Fruit fly (Drosophila melanogaster): ENCODE data around the gene Galphaf.
A peak's percentile ranks its signal among the peaks of the same experiment; 100 is the strongest.

The Galphaf gene

dm6 chr3L:16647578-16648113, 20.1 kb downstream of the Galphaf start, which contains the start of gene Abl (continued):
- TF ChIP-seq prd (optimal IDR thresholded peaks at IDR 0.05) (no peak), prd (GFP tag; IDR thresholded peaks at IDR 0.05) (0 out of 3 replicates have a peak, but pooled peaks have one; percentile 10), lbe (GFP tag; optimal IDR thresholded peaks at IDR 0.05) (peak; percentile 74), CG3407 (GFP tag; optimal IDR thresholded peaks at IDR 0.05) (peak; percentile 45), yki (optimal IDR thresholded peaks at IDR 0.05) (no peak), mam (GFP tag; optimal IDR thresholded peaks at IDR 0.05) (peak; percentile 82), ftz-f1 (GFP tag; optimal IDR thresholded peaks at IDR 0.05) (peak; percentile 72), Oli (tag; optimal IDR thresholded peaks at IDR 0.05) (no peak), Gsc (GFP tag; IDR thresholded peaks at IDR 0.05) (no peak), en (GFP tag; optimal IDR thresholded peaks at IDR 0.05) (peak; percentile 32), CG12299 (tag; optimal IDR thresholded peaks at IDR 0.05) (peak; percentile 69), CG11093 (GFP tag; IDR thresholded peaks at IDR 0.05) (no peak), gro (GFP tag; optimal IDR thresholded peaks at IDR 0.05) (peak; percentile 95), ro (GFP tag; IDR thresholded peaks at IDR 0.05) (no peak), CG18764 (GFP tag; optimal IDR thresholded peaks at IDR 0.05) (peak; percentile 65), NC2α (GFP tag; optimal IDR thresholded peaks at IDR 0.05) (peak; percentile 60), CG16815 (GFP tag; optimal IDR thresholded peaks at IDR 0.05) (peak; percentile 22), CG8478 (optimal IDR thresholded peaks at IDR 0.05) (no peak), Deaf1 (tag; optimal IDR thresholded peaks at IDR 0.05) (peak; percentile 50), CG17829 (tag; optimal IDR thresholded peaks at IDR 0.05) (peak; percentile 77), CG4282 (GFP tag; optimal IDR thresholded peaks at IDR 0.05) (peak; percentile 92), CG3726 (GFP tag; IDR thresholded peaks at IDR 0.05) (no peak), danr (GFP tag; IDR thresholded peaks at IDR 0.05) (no peak), CG1024 (GFP tag; IDR thresholded peaks at IDR 0.05) (no peak), CG11560 (tag; IDR thresholded peaks at IDR 0.05) (peak; percentile 70; the same call in 2 of the 3 replicates), CG7928 (GFP tag; optimal IDR thresholded peaks at IDR 0.05) (peak; percentile 63), lab (GFP tag; optimal IDR thresholded peaks at IDR 0.05) (peak; percentile 74), E2f1 (GFP tag; IDR thresholded peaks at IDR 0.05) (peak; percentile 29; the same call in 1 of the 2 replicates), CG31365 (tag; optimal IDR thresholded peaks at IDR 0.05) (no peak), cas (GFP tag; IDR thresholded peaks at IDR 0.05) (0 out of 2 replicates have a peak, but pooled peaks have one; percentile 21), tio (GFP tag; optimal IDR thresholded peaks at IDR 0.05) (no peak), NK7.1 (GFP tag; optimal IDR thresholded peaks at IDR 0.05) (peak; percentile 60), Bdp1 (GFP tag; optimal IDR thresholded peaks at IDR 0.05) (peak; percentile 54), cg (GFP tag; optimal IDR thresholded peaks at IDR 0.05) (peak; percentile 74), D (optimal IDR thresholded peaks at IDR 0.05) (peak; percentile 11), D (GFP tag; optimal IDR thresholded peaks at IDR 0.05) (no peak), CG7271 (tag; optimal IDR thresholded peaks at IDR 0.05) (no peak), Hand (GFP tag; optimal IDR thresholded peaks at IDR 0.05) (no peak), E2f2 (GFP tag; IDR thresholded peaks at IDR 0.05) (peak; percentile 92), CG8290 (GFP tag; optimal IDR thresholded peaks at IDR 0.05) (peak; percentile 86), CG8290 (tag; optimal IDR thresholded peaks at IDR 0.05) (peak; percentile 11 to 97), BtbVII (GFP tag; optimal IDR thresholded peaks at IDR 0.05) (no peak), CG2116 (GFP tag; optimal IDR thresholded peaks at IDR 0.05) (peak; percentile 88), CG30020 (tag; optimal IDR thresholded peaks at IDR 0.05) (peak; percentile 39), zfh1 (GFP tag; IDR thresholded peaks at IDR 0.05) (0 out of 3 replicates have a peak, but pooled peaks have one; percentile 43), twi (tag; optimal IDR thresholded peaks at IDR 0.05) (no peak)

All from whole organism, embryonic.